1 fruit fly cellular context compared by ENCODE assay signal in genomic region chrX:11340719-11341322, dm6.
A peak's percentile ranks its signal among the peaks of the same experiment; 100 is the strongest.
TF ChIP-seq lines count a peak whose summit lies in the region.

No protein-coding gene starts in this region.

TF ChIP-seq in whole organism, embryonic, 481 proteins besides CTCF, POLR2A, EP300 and RAD21 (continued from another document):
- no peak for TF ChIP-seq Gsc (GFP tag; IDR thresholded peaks at IDR 0.05; lab: Robert Waterston, UW)
- TF ChIP-seq CG16863 (GFP tag; optimal IDR thresholded peaks at IDR 0.05; lab: Kevin White, UChicago) = no peak
- TF ChIP-seq peb (GFP tag; IDR thresholded peaks at IDR 0.05; lab: Robert Waterston, UW) = no peak
- no peak for TF ChIP-seq CG1529 (GFP tag; optimal IDR thresholded peaks at IDR 0.05; lab: Kevin White, UChicago)
- TF ChIP-seq kay (GFP tag; optimal IDR thresholded peaks at IDR 0.05; lab: Kevin White, UChicago) = no peak
- peak; percentile 6 for TF ChIP-seq bab2 (GFP tag; optimal IDR thresholded peaks at IDR 0.05; lab: Kevin White, UChicago)
- TF ChIP-seq toy (GFP tag; IDR thresholded peaks at IDR 0.05; lab: Robert Waterston, UW) = no peak
- TF ChIP-seq CG12659 (GFP tag; optimal IDR thresholded peaks at IDR 0.05; lab: Kevin White, UChicago) = peak; percentile 7
- TF ChIP-seq CG6272 (GFP tag; IDR thresholded peaks at IDR 0.05; lab: Robert Waterston, UW) = no peak
- no peak for TF ChIP-seq CrebB (tag; optimal IDR thresholded peaks at IDR 0.05; lab: Kevin White, UChicago)
- no peak for TF ChIP-seq D19A (tag; optimal IDR thresholded peaks at IDR 0.05; lab: Kevin White, UChicago)
- TF ChIP-seq C15 (GFP tag; IDR thresholded peaks at IDR 0.05; lab: Robert Waterston, UW) = no peak
- TF ChIP-seq shn (GFP tag; optimal IDR thresholded peaks at IDR 0.05; lab: Kevin White, UChicago) = no peak
- TF ChIP-seq CG1647 (GFP tag; optimal IDR thresholded peaks at IDR 0.05; lab: Kevin White, UChicago) = no peak
- no peak for TF ChIP-seq CG16779 (GFP tag; IDR thresholded peaks at IDR 0.05; lab: Robert Waterston, UW)
- peak; percentile 7 for TF ChIP-seq pros (GFP tag; optimal IDR thresholded peaks at IDR 0.05; lab: Kevin White, UChicago)
- no peak for TF ChIP-seq CG10147 (GFP tag; optimal IDR thresholded peaks at IDR 0.05; lab: Kevin White, UChicago)
- TF ChIP-seq klu (GFP tag; IDR thresholded peaks at IDR 0.05; lab: Robert Waterston, UW) = no peak
- no peak for TF ChIP-seq jumu (GFP tag; optimal IDR thresholded peaks at IDR 0.05; lab: Kevin White, UChicago)
- TF ChIP-seq sna (GFP tag; IDR thresholded peaks at IDR 0.05; lab: Robert Waterston, UW; ENCODE audit: partially characterized antibody) = no peak
- no peak for TF ChIP-seq ac (GFP tag; optimal IDR thresholded peaks at IDR 0.05; lab: Kevin White, UChicago)
- no peak for TF ChIP-seq danr (GFP tag; IDR thresholded peaks at IDR 0.05; lab: Robert Waterston, UW)
- no peak for TF ChIP-seq CoRest (tag; optimal IDR thresholded peaks at IDR 0.05; lab: Kevin White, UChicago)
